Worm (Caenorhabditis elegans): ENCODE data around the gene srt-35.

Gene srt-35

DNA sequence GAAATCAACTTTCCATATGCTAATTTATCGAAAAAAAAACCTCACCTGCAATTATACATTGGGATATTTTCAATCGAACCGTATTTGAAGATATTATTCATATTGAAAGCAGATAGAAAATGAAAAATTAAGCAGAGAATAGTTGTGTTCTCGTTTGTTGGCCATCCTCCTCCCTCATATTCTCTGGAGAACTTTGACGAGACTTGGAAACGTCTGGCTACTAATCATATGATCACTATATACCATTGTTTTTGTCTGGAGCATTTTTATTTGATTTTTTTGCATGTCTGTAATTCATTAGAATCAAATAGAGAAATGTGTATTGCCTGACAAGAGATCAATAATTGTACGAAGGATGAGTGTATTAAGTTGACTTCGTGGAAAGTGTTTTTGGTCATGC lies at the start of gene srt-35:
srt-35 (minus strand) TSS at position 101 of the 400 bp plus-strand sequence.
- no peak for TF ChIP-seq ceh-9 (tag; optimal IDR thresholded peaks at IDR 0.05)
- no peak for TF ChIP-seq ttx-3 (tag; optimal IDR thresholded peaks at IDR 0.05)
- no peak for TF ChIP-seq nhr-232 (tag; optimal IDR thresholded peaks at IDR 0.05)
- TF ChIP-seq hlh-30 (tag; optimal IDR thresholded peaks at IDR 0.05; ENCODE audit: insufficient read depth), result no peak
- TF ChIP-seq elt-4 (tag; optimal IDR thresholded peaks at IDR 0.05), result no peak
- TF ChIP-seq ahr-1 (tag; optimal IDR thresholded peaks at IDR 0.05), result no peak
- TF ChIP-seq che-1 (tag; optimal IDR thresholded peaks at IDR 0.05), result no peak

DNA sequence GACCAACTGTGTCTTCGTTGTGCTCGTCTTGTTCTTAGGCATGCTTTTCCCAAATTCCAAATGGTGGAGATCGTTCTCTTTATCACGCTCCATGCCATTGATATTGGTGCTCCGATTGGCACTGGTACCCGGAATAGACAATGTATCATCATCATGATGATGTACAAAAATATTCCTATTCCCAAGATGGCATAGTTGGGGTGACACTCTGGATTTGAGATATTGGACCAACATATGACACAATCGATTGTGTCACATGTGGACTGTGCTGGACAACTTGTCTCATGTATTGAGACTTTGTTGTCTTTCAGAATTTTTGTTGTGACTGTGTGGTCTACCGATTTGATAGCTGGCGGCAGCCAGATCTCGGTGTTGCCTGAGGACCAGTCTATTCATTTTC lies 39.8 kb upstream of the srt-35 start:
- TF ChIP-seq pag-3 (tag; optimal IDR thresholded peaks at IDR 0.05; ENCODE audit: borderline replicate concordance), result no peak
- no peak for TF ChIP-seq ref-2 (tag; optimal IDR thresholded peaks at IDR 0.05)
- no peak for TF ChIP-seq ceh-34 (tag; optimal IDR thresholded peaks at IDR 0.05)
- no peak for TF ChIP-seq che-1 (tag; optimal IDR thresholded peaks at IDR 0.05)
- TF ChIP-seq sdc-2 (tag; optimal IDR thresholded peaks at IDR 0.05), result no peak
- no peak for TF ChIP-seq fax-1 (tag; optimal IDR thresholded peaks at IDR 0.05)
- no peak for TF ChIP-seq hlh-15 (tag; optimal IDR thresholded peaks at IDR 0.05)

DNA sequence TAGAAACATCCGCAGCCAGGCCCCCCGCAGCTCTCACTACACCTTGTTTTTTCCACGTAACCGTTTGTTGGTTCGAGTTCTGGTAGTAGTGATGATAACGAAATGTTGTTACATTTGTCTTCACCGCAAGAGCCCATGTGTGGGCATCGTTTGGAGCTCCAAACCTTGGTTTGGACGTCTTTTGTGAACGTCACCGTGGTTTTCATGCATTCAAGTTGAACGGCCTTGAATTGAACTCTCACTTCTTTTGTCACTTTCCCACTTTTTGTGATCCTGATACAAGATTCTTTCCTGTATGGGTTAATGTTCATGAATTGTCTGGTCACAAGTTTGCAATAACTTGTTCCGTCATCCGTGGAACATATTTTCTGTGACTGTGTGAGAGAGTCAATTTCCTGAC lies 39.4 kb upstream of the srt-35 start:
- TF ChIP-seq pat-9 (tag; optimal IDR thresholded peaks at IDR 0.05) (no peak), ztf-16 (tag; optimal IDR thresholded peaks at IDR 0.05) (no peak), ceh-34 (tag; optimal IDR thresholded peaks at IDR 0.05) (no peak), nfya-1 (tag; optimal IDR thresholded peaks at IDR 0.05) (no peak), fax-1 (tag; optimal IDR thresholded peaks at IDR 0.05) (no peak), sox-4 (tag; optimal IDR thresholded peaks at IDR 0.05) (no peak)

DNA sequence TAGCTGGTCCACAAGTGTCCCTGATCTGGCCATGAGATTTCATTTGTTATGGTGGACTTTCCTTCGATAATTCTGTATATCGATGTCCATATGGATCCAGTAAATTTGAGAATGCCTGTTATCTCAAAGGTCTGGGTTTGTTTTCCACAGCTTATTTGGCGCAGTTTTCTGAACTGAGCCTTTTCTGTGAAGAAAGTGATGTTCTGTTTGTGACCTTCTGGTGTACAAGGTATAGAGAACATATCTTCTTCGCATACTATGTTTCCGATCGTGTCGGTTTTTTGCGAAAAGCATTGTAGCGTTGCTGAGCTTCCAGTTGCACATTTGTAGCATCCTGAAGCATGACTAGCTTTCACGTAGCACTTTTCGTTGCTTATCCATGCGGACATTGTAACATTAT lies 38.4 kb upstream of the srt-35 start:
- TF ChIP-seq sox-2 (GFP tag; IDR thresholded peaks at IDR 0.05) (no peak), sox-4 (tag; optimal IDR thresholded peaks at IDR 0.05) (no peak), C38D4.7 (GFP tag; optimal IDR thresholded peaks at IDR 0.05) (no peak), unc-42 (tag; optimal IDR thresholded peaks at IDR 0.05) (no peak), pax-1 (tag; optimal IDR thresholded peaks at IDR 0.05) (no peak), rnt-1 (tag; optimal IDR thresholded peaks at IDR 0.05) (no peak), ceh-48 (tag; optimal IDR thresholded peaks at IDR 0.05) (no peak), ceh-34 (tag; optimal IDR thresholded peaks at IDR 0.05) (no peak), tbx-2 (tag; optimal IDR thresholded peaks at IDR 0.05) (no peak), ceh-19 (GFP tag; optimal IDR thresholded peaks at IDR 0.05) (no peak), T23F11.4 (GFP tag; optimal IDR thresholded peaks at IDR 0.05) (no peak), nhr-232 (tag; optimal IDR thresholded peaks at IDR 0.05) (no peak), elt-2 (tag; optimal IDR thresholded peaks at IDR 0.05) (no peak), hlh-13 (GFP tag; optimal IDR thresholded peaks at IDR 0.05) (no peak), unc-86 (tag; optimal IDR thresholded peaks at IDR 0.05) (no peak), ztf-16 (tag; optimal IDR thresholded peaks at IDR 0.05) (no peak), pag-3 (tag; optimal IDR thresholded peaks at IDR 0.05; ENCODE audit: borderline replicate concordance) (no peak), tbx-7 (tag; optimal IDR thresholded peaks at IDR 0.05) (no peak)

ce11 chrV:4299741-4300140 lies 35.3 kb upstream of the srt-35 start, which contains the start of gene ZC132.3:
Gene ZC132.3 (minus strand): TSS chrV:4299841.
- TF ChIP-seq sox-4 (tag; optimal IDR thresholded peaks at IDR 0.05) (no peak), ceh-18 (tag; optimal IDR thresholded peaks at IDR 0.05) (no peak), hlh-8 (tag; optimal IDR thresholded peaks at IDR 0.05) (no peak), pha-2 (tag; optimal IDR thresholded peaks at IDR 0.05) (no peak), fkh-10 (GFP tag; optimal IDR thresholded peaks at IDR 0.05) (no peak), tbx-2 (tag; optimal IDR thresholded peaks at IDR 0.05) (no peak), F13H6.1 (tag; optimal IDR thresholded peaks at IDR 0.05) (no peak), nhr-232 (tag; optimal IDR thresholded peaks at IDR 0.05) (no peak), ahr-1 (tag; optimal IDR thresholded peaks at IDR 0.05) (no peak), ttx-3 (tag; optimal IDR thresholded peaks at IDR 0.05) (no peak), ceh-45 (GFP tag; IDR thresholded peaks at IDR 0.05) (no peak), ceh-19 (GFP tag; optimal IDR thresholded peaks at IDR 0.05) (no peak), ceh-34 (tag; optimal IDR thresholded peaks at IDR 0.05) (no peak), tbx-7 (tag; optimal IDR thresholded peaks at IDR 0.05) (no peak), nfya-1 (tag; optimal IDR thresholded peaks at IDR 0.05) (no peak), hlh-30 (tag; optimal IDR thresholded peaks at IDR 0.05; ENCODE audit: insufficient read depth) (no peak), ceh-48 (tag; optimal IDR thresholded peaks at IDR 0.05) (no peak), ceh-22 (tag; optimal IDR thresholded peaks at IDR 0.05) (no peak), unc-55 (GFP tag; optimal IDR thresholded peaks at IDR 0.05) (no peak), lim-6 (tag; optimal IDR thresholded peaks at IDR 0.05) (no peak)

Data from whole organism, late embryonic.